Fruit fly (Drosophila melanogaster): ENCODE data around the gene dpr19.

Gene dpr19

dm6 chr2L:10344029-10344606 lies 31.9 kb upstream of the dpr19 start, which contains the start of gene Frmd5:
Gene Frmd5 (plus strand): TSS chr2L:10344442.
- TF ChIP-seq insv (optimal IDR thresholded peaks at IDR 0.05) (no peak), psq (optimal IDR thresholded peaks at IDR 0.05) (no peak), h (optimal IDR thresholded peaks at IDR 0.05) (no peak), Myc (optimal IDR thresholded peaks at IDR 0.05) (no peak), ttk (optimal IDR thresholded peaks at IDR 0.05) (no peak), Sin3A (optimal IDR thresholded peaks at IDR 0.05) (no peak)

dm6 chr2L:10351130-10351529 lies 24.8 kb upstream of the dpr19 start:
- no peak for TF ChIP-seq insv (optimal IDR thresholded peaks at IDR 0.05)

- TF ChIP-seq h (optimal IDR thresholded peaks at IDR 0.05) = no peak
- TF ChIP-seq insv (optimal IDR thresholded peaks at IDR 0.05) = no peak
- TF ChIP-seq Myc (optimal IDR thresholded peaks at IDR 0.05) = no peak
- TF ChIP-seq ttk (optimal IDR thresholded peaks at IDR 0.05) = no peak
- no peak for TF ChIP-seq psq (optimal IDR thresholded peaks at IDR 0.05)
- no peak for TF ChIP-seq Sin3A (optimal IDR thresholded peaks at IDR 0.05)
Observed at dm6 chr2L:10353871-10354270, 22.1 kb upstream of the dpr19 start, which contains the start of gene CG34367. Gene CG34367 (minus strand): TSS chr2L:10353905.

dm6 chr2L:10356508-10356907 lies 19.5 kb upstream of the dpr19 start, which contains the start of the genes CtsL4 and ClpP:
Gene CtsL4 (minus strand): TSS chr2L:10356597.
Gene ClpP (plus strand): TSS chr2L:10356795.
- TF ChIP-seq insv (optimal IDR thresholded peaks at IDR 0.05) = no peak
- no peak for TF ChIP-seq h (optimal IDR thresholded peaks at IDR 0.05)
- TF ChIP-seq Sin3A (optimal IDR thresholded peaks at IDR 0.05) = no peak
- no peak for TF ChIP-seq ttk (optimal IDR thresholded peaks at IDR 0.05)
- no peak for TF ChIP-seq psq (optimal IDR thresholded peaks at IDR 0.05)
- TF ChIP-seq Myc (optimal IDR thresholded peaks at IDR 0.05) = no peak

- TF ChIP-seq psq (optimal IDR thresholded peaks at IDR 0.05) = no peak
- no peak for TF ChIP-seq ttk (optimal IDR thresholded peaks at IDR 0.05)
- no peak for TF ChIP-seq Myc (optimal IDR thresholded peaks at IDR 0.05)
- no peak for TF ChIP-seq h (optimal IDR thresholded peaks at IDR 0.05)
- no peak for TF ChIP-seq insv (optimal IDR thresholded peaks at IDR 0.05)
- no peak for TF ChIP-seq Sin3A (optimal IDR thresholded peaks at IDR 0.05)
Observed at dm6 chr2L:10362408-10363067, 13.4 kb upstream of the dpr19 start, which contains the start of the genes Cand1 and pim. Gene Cand1 (minus strand): TSS chr2L:10362707. Gene pim (plus strand): TSS chr2L:10362989.

- TF ChIP-seq Myc (optimal IDR thresholded peaks at IDR 0.05) (no peak), insv (optimal IDR thresholded peaks at IDR 0.05) (no peak), h (optimal IDR thresholded peaks at IDR 0.05) (no peak), psq (optimal IDR thresholded peaks at IDR 0.05) (no peak), ttk (optimal IDR thresholded peaks at IDR 0.05) (no peak), Sin3A (optimal IDR thresholded peaks at IDR 0.05) (no peak)
Observed at dm6 chr2L:10364229-10364628, 11.7 kb upstream of the dpr19 start, which contains the start of gene lft. Gene lft (plus strand): TSS chr2L:10364471.

dm6 chr2L:10366525-10366924 lies 9.4 kb upstream of the dpr19 start, which contains the start of gene CG5056:
Gene CG5056 (plus strand): TSS chr2L:10366692.
- no peak for TF ChIP-seq insv (optimal IDR thresholded peaks at IDR 0.05)
- no peak for TF ChIP-seq h (optimal IDR thresholded peaks at IDR 0.05)
- TF ChIP-seq psq (optimal IDR thresholded peaks at IDR 0.05) = no peak

- TF ChIP-seq insv (optimal IDR thresholded peaks at IDR 0.05) (no peak), h (optimal IDR thresholded peaks at IDR 0.05) (no peak), Myc (optimal IDR thresholded peaks at IDR 0.05) (no peak), psq (optimal IDR thresholded peaks at IDR 0.05) (no peak), Sin3A (optimal IDR thresholded peaks at IDR 0.05) (no peak), ttk (optimal IDR thresholded peaks at IDR 0.05) (no peak)
Observed at dm6 chr2L:10372297-10372696, 3.7 kb upstream of the dpr19 start.

- TF ChIP-seq h (optimal IDR thresholded peaks at IDR 0.05) = no peak
- no peak for TF ChIP-seq ttk (optimal IDR thresholded peaks at IDR 0.05)
- no peak for TF ChIP-seq insv (optimal IDR thresholded peaks at IDR 0.05)
- no peak for TF ChIP-seq Myc (optimal IDR thresholded peaks at IDR 0.05)
- no peak for TF ChIP-seq Sin3A (optimal IDR thresholded peaks at IDR 0.05)
- no peak for TF ChIP-seq psq (optimal IDR thresholded peaks at IDR 0.05)
Observed at dm6 chr2L:10373605-10374269, 2.2 kb upstream of the dpr19 start, which contains the start of gene rho-5. Gene rho-5 (minus strand): TSS chr2L:10373900.

dm6 chr2L:10376276-10376675 lies 308 bp downstream of the dpr19 start:
- TF ChIP-seq Myc (optimal IDR thresholded peaks at IDR 0.05) (no peak), Sin3A (optimal IDR thresholded peaks at IDR 0.05) (no peak), psq (optimal IDR thresholded peaks at IDR 0.05) (no peak), ttk (optimal IDR thresholded peaks at IDR 0.05) (no peak), insv (optimal IDR thresholded peaks at IDR 0.05) (no peak), h (optimal IDR thresholded peaks at IDR 0.05) (no peak)

dm6 chr2L:10378631-10379030 lies 2.7 kb downstream of the dpr19 start:
- TF ChIP-seq Myc (optimal IDR thresholded peaks at IDR 0.05) = no peak
- no peak for TF ChIP-seq Sin3A (optimal IDR thresholded peaks at IDR 0.05)
- no peak for TF ChIP-seq ttk (optimal IDR thresholded peaks at IDR 0.05)
- no peak for TF ChIP-seq insv (optimal IDR thresholded peaks at IDR 0.05)
- TF ChIP-seq psq (optimal IDR thresholded peaks at IDR 0.05) = no peak
- TF ChIP-seq h (optimal IDR thresholded peaks at IDR 0.05) = no peak

dm6 chr2L:10379865-10380264 lies 3.9 kb downstream of the dpr19 start, which contains the start of gene gny:
Gene gny (plus strand): TSS chr2L:10380103.
- no peak for TF ChIP-seq Sin3A (optimal IDR thresholded peaks at IDR 0.05)
- no peak for TF ChIP-seq insv (optimal IDR thresholded peaks at IDR 0.05)
- no peak for TF ChIP-seq h (optimal IDR thresholded peaks at IDR 0.05)
- TF ChIP-seq ttk (optimal IDR thresholded peaks at IDR 0.05) = no peak
- no peak for TF ChIP-seq psq (optimal IDR thresholded peaks at IDR 0.05)
- TF ChIP-seq Myc (optimal IDR thresholded peaks at IDR 0.05) = no peak

Measured in Kc167 (cell line).